Worm (Caenorhabditis elegans): ENCODE measurements around the gene C35A11.3.

C35A11.3 gene

ce11 chrV:5372118-5372517 is at the start of gene C35A11.3:
Gene C35A11.3, plus strand, starts transcription at chrV:5372418.
- TF ChIP-seq hpl-2 (GFP tag; optimal IDR thresholded peaks at IDR 0.05): no peak
- no peak for TF ChIP-seq lin-15B (tag; optimal IDR thresholded peaks at IDR 0.05)
- TF ChIP-seq nhr-19 (GFP tag; conservative IDR thresholded peaks at IDR 0.05): no peak
- no peak for TF ChIP-seq nhr-47 (tag; optimal IDR thresholded peaks at IDR 0.05)
- no peak for TF ChIP-seq unc-30 (tag; optimal IDR thresholded peaks at IDR 0.05)
- no peak for TF ChIP-seq fkh-10 (GFP tag; optimal IDR thresholded peaks at IDR 0.05)
- no peak for TF ChIP-seq egl-13 (tag; optimal IDR thresholded peaks at IDR 0.05)
- TF ChIP-seq sup-37 (GFP tag; optimal IDR thresholded peaks at IDR 0.05): no peak
- no peak for TF ChIP-seq lin-13 (GFP tag; optimal IDR thresholded peaks at IDR 0.05)
- TF ChIP-seq nhr-76 (tag; optimal IDR thresholded peaks at IDR 0.05): no peak
- TF ChIP-seq grh-1 (GFP tag; IDR thresholded peaks at IDR 0.05): no peak

- TF ChIP-seq nhr-19 (GFP tag; conservative IDR thresholded peaks at IDR 0.05) (no peak), irx-1 (tag; optimal IDR thresholded peaks at IDR 0.05) (no peak), lsy-2 (tag; optimal IDR thresholded peaks at IDR 0.05) (peak in 1 of 2 experiments; percentile 55), snpc-4 (tag; optimal IDR thresholded peaks at IDR 0.05) (no peak), nhr-11 (tag; optimal IDR thresholded peaks at IDR 0.05) (no peak)
Measured at ce11 chrV:5322815-5323214, 49.4 kb upstream of the C35A11.3 start.

- peak; percentile 18 for TF ChIP-seq nhr-85 (tag)
- no peak for TF ChIP-seq tbx-2 (tag; optimal IDR thresholded peaks at IDR 0.05)
Measured at ce11 chrV:5324566-5324965, 47.7 kb upstream of the C35A11.3 start, which contains the start of gene ceh-33. Gene ceh-33, minus strand, starts transcription at chrV:5324666.

ce11 chrV:5328314-5328713 is 43.9 kb upstream of the C35A11.3 start, which contains the start of gene C10G8.8:
Gene C10G8.8, minus strand, starts transcription at chrV:5328414.
- TF ChIP-seq mef-2 (tag; optimal IDR thresholded peaks at IDR 0.05) (no peak), nhr-71 (tag; optimal IDR thresholded peaks at IDR 0.05) (no peak), ztf-4 (tag; optimal IDR thresholded peaks at IDR 0.05) (no peak), lsy-2 (tag; optimal IDR thresholded peaks at IDR 0.05) (no peak), nhr-12 (tag; optimal IDR thresholded peaks at IDR 0.05) (no peak), grh-1 (GFP tag; IDR thresholded peaks at IDR 0.05) (no peak), nhr-47 (tag; optimal IDR thresholded peaks at IDR 0.05) (no peak), lin-35 (GFP tag; optimal IDR thresholded peaks at IDR 0.05) (no peak), lin-39 (tag; optimal IDR thresholded peaks at IDR 0.05) (no peak), fkh-4 (tag; optimal IDR thresholded peaks at IDR 0.05; ENCODE audit: borderline replicate concordance) (no peak), tlp-1 (tag; optimal IDR thresholded peaks at IDR 0.05) (no peak), dsc-1 (tag; optimal IDR thresholded peaks at IDR 0.05) (no peak), egl-13 (tag; optimal IDR thresholded peaks at IDR 0.05) (no peak), ceh-90 (tag; optimal IDR thresholded peaks at IDR 0.05) (no peak), unc-86 (tag; optimal IDR thresholded peaks at IDR 0.05) (no peak), isw-1 (GFP tag; IDR thresholded peaks at IDR 0.05) (no peak)

- TF ChIP-seq tbx-2 (tag; optimal IDR thresholded peaks at IDR 0.05) (no peak), skn-1 (tag; optimal IDR thresholded peaks at IDR 0.05) (no peak), aha-1 (tag; optimal IDR thresholded peaks at IDR 0.05) (no peak), nhr-11 (tag; optimal IDR thresholded peaks at IDR 0.05) (no peak), nhr-20 (tag; optimal IDR thresholded peaks at IDR 0.05) (peak; percentile 60), dsc-1 (tag; optimal IDR thresholded peaks at IDR 0.05) (peak; percentile 25), nhr-71 (tag; optimal IDR thresholded peaks at IDR 0.05) (peak; percentile 51), nhr-47 (tag; optimal IDR thresholded peaks at IDR 0.05) (peak; percentile 28), vab-15 (tag; optimal IDR thresholded peaks at IDR 0.05) (no peak), hlh-17 (GFP tag; optimal IDR thresholded peaks at IDR 0.05; ENCODE audit: borderline replicate concordance) (no peak), lin-13 (GFP tag; optimal IDR thresholded peaks at IDR 0.05) (no peak), fkh-8 (tag; optimal IDR thresholded peaks at IDR 0.05) (no peak), aly-2 (tag; optimal IDR thresholded peaks at IDR 0.05) (no peak), mab-9 (GFP tag; IDR thresholded peaks at IDR 0.05) (no peak), C16A3.4 (tag; optimal IDR thresholded peaks at IDR 0.05) (peak; percentile 26), unc-30 (tag; optimal IDR thresholded peaks at IDR 0.05) (no peak), nhr-28 (tag; optimal IDR thresholded peaks at IDR 0.05) (no peak), elt-2 (tag; optimal IDR thresholded peaks at IDR 0.05) (peak; percentile 46), ces-1 (GFP tag; optimal IDR thresholded peaks at IDR 0.05) (no peak), mef-2 (tag; optimal IDR thresholded peaks at IDR 0.05) (no peak), rnt-1 (tag; optimal IDR thresholded peaks at IDR 0.05) (peak; percentile 36), unc-62 (GFP tag; optimal IDR thresholded peaks at IDR 0.05) (no peak), dpl-1 (GFP tag; optimal IDR thresholded peaks at IDR 0.05) (peak in 2 of 3 experiments; percentile 8 to 18)
Measured at ce11 chrV:5329677-5330266, 42.4 kb upstream of the C35A11.3 start.

Data from whole organism, L1 larva.